Worm (Caenorhabditis elegans) whole organism, mixed stage, embryonic: ENCODE measurements around the gene W02B12.16.

Experiments
- cnd-1 ChIP-seq: fragments of 200-800 bp; sonication (Bioruptor generic); optimal IDR thresholded peaks from 2 replicates; lab custom pipeline; 2018; ENCODE audit warnings: mild to moderate bottlenecking, missing genetic modification characterization, missing compliant biosample characterization
- elt-3 ChIP-seq: fragments of 150-350 bp; optimal IDR thresholded peaks from 2 replicates; lab custom pipeline; 2014; ENCODE audit warnings: missing biosample characterization, missing genetic modification characterization
- ham-2 ChIP-seq: fragments of 200-800 bp; sonication (Bioruptor generic); optimal IDR thresholded peaks from 2 replicates; lab custom pipeline; 2018; ENCODE audit warnings: mild to moderate bottlenecking, missing genetic modification characterization, missing compliant biosample characterization
- lin-13 ChIP-seq: fragments of 150-350 bp; optimal IDR thresholded peaks from 2 replicates; lab custom pipeline; 2014; ENCODE audit warnings: missing biosample characterization, missing genetic modification characterization
- nhr-2 ChIP-seq: fragments of 150-350 bp; optimal IDR thresholded peaks from 2 replicates; lab custom pipeline; 2014; ENCODE audit warnings: missing biosample characterization, missing genetic modification characterization
- nhr-76 ChIP-seq: sonication (generic microtip); optimal IDR thresholded peaks from 2 replicates; lab custom pipeline; 2017; ENCODE audit warnings: missing biosample characterization, missing genetic modification characterization
- snpc-4 ChIP-seq: fragments of 150-350 bp; optimal IDR thresholded peaks from 2 replicates; lab custom pipeline; 2014; ENCODE audit warnings: missing biosample characterization, missing genetic modification characterization
- sptf-1 ChIP-seq: sonication (generic microtip); optimal IDR thresholded peaks from 2 replicates; lab custom pipeline; 2017; ENCODE audit warnings: mild to moderate bottlenecking, missing genetic modification characterization, moderate library complexity, missing compliant biosample characterization
- unc-39 ChIP-seq: fragments of 150-350 bp; optimal IDR thresholded peaks from 2 replicates; lab custom pipeline; 2014; ENCODE audit warnings: missing biosample characterization, missing genetic modification characterization
- unc-62 ChIP-seq: fragments of 150-350 bp; optimal IDR thresholded peaks from 2 replicates; lab custom pipeline; 2014; ENCODE audit warnings: missing biosample characterization, missing genetic modification reagents, missing genetic modification characterization
- zip-8 ChIP-seq: fragments of 150-350 bp; optimal IDR thresholded peaks from 2 replicates; lab custom pipeline; 2014; ENCODE audit warnings: missing biosample characterization, missing genetic modification characterization
- ztf-11 ChIP-seq: fragments of 150-350 bp; optimal IDR thresholded peaks from 2 replicates; lab custom pipeline; 2014; ENCODE audit warnings: missing biosample characterization, missing genetic modification characterization

DNA sequence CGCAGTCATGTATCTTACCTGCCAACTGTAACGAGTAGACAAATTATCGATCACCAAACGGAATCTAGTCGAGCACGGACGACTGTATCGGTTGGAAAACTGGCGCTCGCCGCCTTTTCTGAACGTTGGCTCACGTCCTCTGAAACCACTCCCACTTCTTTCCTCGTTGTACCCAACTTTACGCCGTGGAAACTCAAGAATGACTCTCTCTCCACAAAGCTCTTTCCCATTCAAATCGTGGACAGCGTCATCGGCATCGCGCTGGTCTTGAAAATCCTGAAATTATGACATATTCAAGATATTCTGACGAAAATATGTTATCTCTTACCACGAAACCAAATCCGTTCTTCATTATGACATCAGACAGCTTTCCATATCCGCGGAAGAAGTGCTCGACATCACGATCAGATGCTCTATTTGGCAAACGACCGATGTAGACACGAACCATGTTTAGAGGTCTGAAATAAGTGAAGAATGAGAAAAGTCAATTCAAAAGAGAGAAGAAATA, 23.8 kb downstream of the W02B12.16 start, which contains the start of gene rsp-2:
- TF ChIP-seq unc-62 (GFP tag; lab: Kevin White, UChicago) (no peak), cnd-1 (tag; lab: Kevin White, UChicago) (no peak), lin-13 (tag; lab: Kevin White, UChicago) (no peak), ham-2 (GFP tag; lab: Kevin White, UChicago) (no peak), snpc-4 (no peak), zip-8 (no peak), ztf-11 (tag; lab: Kevin White, UChicago) (no peak), nhr-2 (tag; lab: Kevin White, UChicago) (no peak), sptf-1 (tag; lab: Kevin White, UChicago) (no peak), elt-3 (tag; lab: Kevin White, UChicago) (no peak), nhr-76 (tag; lab: Kevin White, UChicago) (no peak), unc-39 (tag; lab: Kevin White, UChicago) (no peak)
